Worm (Caenorhabditis elegans) whole organism, young adult: ENCODE data around the gene Y57G11B.8.
"Not testable (repeated sequence)": the region's sequence is repeated elsewhere in the genome, so short reads cannot be mapped to it uniquely, and the experiment has no call there.

ENCODE experiments used
- B0336.3 ChIP-seq: fragments of 200-800 bp; sonication (Bioruptor generic); IDR thresholded peaks from 2 replicates; pipeline ENCODE4 v1.3.6; 2022; ENCODE audit warnings: missing genetic modification characterization, missing compliant biosample characterization
- C17E4.6 ChIP-seq: fragments of 200-800 bp; sonication (Bioruptor generic); IDR thresholded peaks from 2 replicates; pipeline ENCODE4 v1.3.6; 2022; ENCODE audit warnings: missing genetic modification reagents, missing genetic modification characterization, missing compliant biosample characterization
- ama-1 ChIP-seq, 3 experiments: fragments of 150-350 bp in 1 of 3; sonication (generic microtip) in 2 of 3; optimal IDR thresholded peaks; 2 replicates each; lab custom pipeline; 2014 to 2018; ENCODE audit warnings: missing biosample characterization in 2 of 3, missing genetic modification characterization in 2 of 3, missing genetic modification reagents in 2 of 3
- mxl-1 ChIP-seq: sonication (generic microtip); optimal IDR thresholded peaks from 2 replicates; lab custom pipeline; 2016; ENCODE audit warnings: missing genetic modification characterization, missing compliant biosample characterization
- unc-130 ChIP-seq: sonication (generic microtip); optimal IDR thresholded peaks from 2 replicates; lab custom pipeline; 2016; ENCODE audit warnings: missing genetic modification reagents, missing genetic modification characterization, missing compliant biosample characterization

ce11 chrIV:14551870-14552269 lies 26.6 kb downstream of the Y57G11B.8 start, which contains the start of gene pals-30:
- not testable (repeated sequence) for TF ChIP-seq ama-1 (optimal IDR thresholded peaks at IDR 0.05; lab: Kevin White, UChicago); ama-1 (GFP tag; optimal IDR thresholded peaks at IDR 0.05; lab: Kevin White, UChicago); B0336.3 (GFP tag; lab: Robert Waterston, UW); C17E4.6; mxl-1 (tag; lab: Kevin White, UChicago); unc-130
